Worm (Caenorhabditis elegans) whole organism, early embryonic: ENCODE results near the gene srh-32.

ENCODE experiments used
- B0310.2 ChIP-seq: sonication (generic microtip); optimal IDR thresholded peaks from 2 replicates; lab custom pipeline; 2016; ENCODE audit warnings: mild to moderate bottlenecking, missing genetic modification characterization, missing compliant biosample characterization
- F13C5.2 ChIP-seq: sonication (generic microtip); optimal IDR thresholded peaks from 2 replicates; lab custom pipeline; 2017; ENCODE audit warnings: mild to moderate bottlenecking, missing genetic modification characterization, inconsistent platforms, missing compliant biosample characterization
- aly-1 ChIP-seq: sonication (generic microtip); optimal IDR thresholded peaks from 2 replicates; lab custom pipeline; 2016; ENCODE audit warnings: missing genetic modification characterization, missing compliant biosample characterization
- ama-1 ChIP-seq: fragments of 150-350 bp; optimal IDR thresholded peaks from 2 replicates; lab custom pipeline; 2014
- ceh-13 ChIP-seq: fragments of 200-800 bp; sonication (Bioruptor generic); optimal IDR thresholded peaks from 2 replicates; lab custom pipeline; 2018; ENCODE audit warnings: mild to moderate bottlenecking, missing genetic modification characterization, missing compliant biosample characterization
- ceh-36 ChIP-seq: sonication (generic microtip); optimal IDR thresholded peaks from 2 replicates; lab custom pipeline; 2016; ENCODE audit warnings: missing genetic modification characterization, inconsistent platforms, missing compliant biosample characterization
- ets-7 ChIP-seq: sonication (generic microtip); optimal IDR thresholded peaks from 2 replicates; lab custom pipeline; 2016; ENCODE audit warnings: missing genotype, missing genetic modification characterization, missing compliant biosample characterization
- flt-1 ChIP-seq: fragments of 200-800 bp; sonication (Bioruptor generic); IDR thresholded peaks from 2 replicates; pipeline ENCODE4 v1.3.6; 2022; ENCODE audit warnings: missing genetic modification characterization, missing compliant biosample characterization
- hmbx-1 ChIP-seq: sonication (generic microtip); optimal IDR thresholded peaks from 2 replicates; lab custom pipeline; 2016; ENCODE audit warnings: mild to moderate bottlenecking, missing genetic modification characterization, missing compliant biosample characterization
- hmg-4 ChIP-seq: fragments of 200-800 bp; sonication (Bioruptor generic); optimal IDR thresholded peaks from 2 replicates; lab custom pipeline; 2018; ENCODE audit warnings: mild to moderate bottlenecking, missing genetic modification characterization, missing compliant biosample characterization
- hnd-1 ChIP-seq: sonication (generic microtip); optimal IDR thresholded peaks from 2 replicates; lab custom pipeline; 2016; ENCODE audit warnings: missing genetic modification characterization, missing compliant biosample characterization
- pes-1 ChIP-seq: fragments of 200-800 bp; sonication (Bioruptor generic); IDR thresholded peaks from 2 replicates; pipeline ENCODE4 v1.3.6; 2022; ENCODE audit warnings: missing genetic modification reagents, missing genetic modification characterization, missing compliant biosample characterization
- scrt-1 ChIP-seq: fragments of 200-800 bp; sonication (Bioruptor generic); IDR thresholded peaks from 2 replicates; pipeline ENCODE4 v1.3.6; 2022; ENCODE audit warnings: missing genetic modification characterization, missing compliant biosample characterization
- sea-1 ChIP-seq: fragments of 200-800 bp; sonication (Bioruptor generic); conservative IDR thresholded peaks from 2 replicates; pipeline ENCODE4 v1.3.6; 2022; ENCODE audit warnings: missing genetic modification characterization, missing compliant biosample characterization
- tbx-11 ChIP-seq: fragments of 200-800 bp; sonication (Bioruptor generic); IDR thresholded peaks from 2 replicates; pipeline ENCODE4 v1.3.6; 2022; ENCODE audit warnings: missing genetic modification characterization, missing compliant biosample characterization
- tbx-37 ChIP-seq: fragments of 200-800 bp; sonication (Bioruptor generic); conservative IDR thresholded peaks from 2 replicates; pipeline ENCODE4 v1.3.6; 2022; ENCODE audit warnings: missing genetic modification reagents, missing genetic modification characterization, missing compliant biosample characterization
- tra-4 ChIP-seq: sonication (generic microtip); optimal IDR thresholded peaks from 2 replicates; lab custom pipeline; 2017; ENCODE audit warnings: missing genetic modification characterization, missing compliant biosample characterization

srh-32 gene

DNA sequence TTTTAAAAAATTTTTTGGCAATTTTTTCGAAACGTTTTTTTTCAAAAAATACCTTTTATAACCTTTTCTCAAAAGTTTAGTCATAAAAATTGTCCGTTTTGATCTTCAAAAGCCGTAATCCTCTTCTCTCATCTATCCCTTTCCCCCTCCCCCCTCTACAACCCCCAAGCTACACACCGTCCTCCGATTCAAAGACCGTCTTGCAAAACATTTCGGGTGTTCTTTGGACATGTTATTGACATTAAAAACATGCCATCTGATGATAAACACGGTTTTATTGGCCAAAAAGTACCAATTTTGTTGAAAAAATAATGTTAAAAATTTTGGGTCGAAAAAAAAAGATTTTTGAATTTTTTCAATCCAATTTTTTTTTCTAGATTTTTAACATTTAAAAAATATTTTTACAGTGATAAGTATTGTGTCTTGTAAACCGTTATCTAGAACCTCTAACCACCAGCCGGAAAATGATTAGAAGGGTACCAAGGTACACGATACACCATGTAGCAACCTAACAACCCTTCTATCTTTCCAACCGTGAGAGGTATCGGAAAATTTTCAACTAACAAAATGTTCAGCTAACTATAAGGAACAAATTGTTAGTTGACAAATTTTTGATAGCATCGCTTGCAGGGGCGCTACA lies 22.2 kb downstream of the srh-32 start:
- no peak for TF ChIP-seq ceh-36 (tag; lab: Kevin White, UChicago)
- TF ChIP-seq ceh-13 (GFP tag; lab: Kevin White, UChicago): no peak
- no peak for TF ChIP-seq sea-1 (GFP tag; lab: Robert Waterston, UW)

DNA sequence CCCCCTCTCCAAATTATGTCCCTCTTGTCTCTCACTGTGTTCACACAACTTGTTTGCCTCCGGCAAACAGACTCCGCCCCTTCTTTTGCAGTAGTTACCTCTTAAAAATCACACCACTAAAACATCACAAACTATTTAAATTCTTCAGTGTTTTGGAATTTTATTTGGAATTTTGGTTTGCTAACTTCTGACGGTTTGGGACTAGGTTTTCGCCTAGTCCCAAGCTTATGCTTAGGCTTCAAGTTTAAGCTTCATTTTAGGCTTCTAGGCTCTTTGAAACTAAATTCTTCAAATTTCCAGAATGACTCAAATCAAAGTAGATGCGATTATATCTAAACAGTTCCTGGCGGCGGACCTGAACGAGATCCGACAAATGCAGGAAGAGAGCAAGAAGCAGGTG lies 23.7 kb downstream of the srh-32 start, which contains the start of gene fat-5:
Gene fat-5, plus strand, starts transcription at position 301 of the 400 bp plus-strand sequence.
- TF ChIP-seq ets-7 (tag; lab: Kevin White, UChicago) (no peak), tbx-11 (GFP tag; lab: Robert Waterston, UW) (no peak), tbx-37 (no peak), sea-1 (GFP tag; lab: Robert Waterston, UW) (no peak), ceh-13 (GFP tag; lab: Kevin White, UChicago) (no peak), ama-1 (lab: Kevin White, UChicago) (no peak), flt-1 (GFP tag; lab: Robert Waterston, UW) (no peak), hnd-1 (tag; lab: Kevin White, UChicago) (no peak), B0310.2 (tag; lab: Kevin White, UChicago) (no peak), aly-1 (tag; lab: Kevin White, UChicago) (no peak), scrt-1 (GFP tag; lab: Robert Waterston, UW) (no peak), pes-1 (GFP tag; lab: Robert Waterston, UW) (no peak), hmg-4 (GFP tag; lab: Kevin White, UChicago) (no peak), F13C5.2 (tag; lab: Kevin White, UChicago) (no peak), ceh-36 (tag; lab: Kevin White, UChicago) (no peak), hmbx-1 (tag; lab: Kevin White, UChicago) (no peak), tra-4 (tag; lab: Kevin White, UChicago) (no peak)

DNA sequence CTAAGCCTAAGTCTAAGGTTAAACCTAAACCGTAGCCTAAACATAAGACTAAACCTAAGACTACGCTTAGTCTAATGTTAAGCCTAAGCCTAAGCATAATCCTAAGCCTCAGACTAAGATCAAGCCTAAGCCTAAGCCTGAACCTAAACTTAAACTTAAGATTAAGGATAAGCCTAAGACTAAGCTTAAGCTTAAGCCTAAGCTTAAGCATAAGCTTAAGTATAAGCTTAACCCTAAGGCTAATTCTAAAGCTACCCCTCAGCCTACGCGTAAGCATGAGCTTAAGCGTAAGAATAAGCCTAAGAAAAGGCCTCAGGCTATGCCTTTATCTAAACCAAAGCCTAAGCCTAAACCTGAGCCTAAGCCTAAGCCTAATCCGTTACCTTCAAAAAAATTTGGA lies 27.3 kb downstream of the srh-32 start:
- peak; percentile 69 for TF ChIP-seq ceh-36 (tag; lab: Kevin White, UChicago)
- TF ChIP-seq tbx-37: no peak
- no peak for TF ChIP-seq ceh-13 (GFP tag; lab: Kevin White, UChicago)

DNA sequence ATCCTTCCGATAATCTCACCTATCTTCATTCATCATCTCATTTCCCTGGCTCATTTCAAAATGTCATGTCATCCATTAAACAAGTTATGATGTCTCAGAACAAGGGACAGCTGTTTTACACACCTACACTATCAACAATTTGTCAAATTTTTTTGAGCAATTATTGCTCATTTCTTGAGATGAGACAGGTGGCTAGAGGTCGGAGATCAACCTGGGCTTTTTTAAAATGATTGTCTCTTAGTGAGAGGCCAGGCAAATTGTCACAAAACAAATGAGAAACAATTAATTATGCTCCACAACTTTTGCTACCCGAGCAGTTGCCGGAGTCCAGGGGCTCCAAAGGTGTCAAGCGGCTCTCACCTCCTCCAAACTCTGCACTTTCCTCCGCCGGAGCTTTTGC lies 27.7 kb downstream of the srh-32 start:
- TF ChIP-seq pes-1 (GFP tag; lab: Robert Waterston, UW) (no peak), tra-4 (tag; lab: Kevin White, UChicago) (no peak), tbx-37 (no peak), hmg-4 (GFP tag; lab: Kevin White, UChicago) (no peak)

DNA sequence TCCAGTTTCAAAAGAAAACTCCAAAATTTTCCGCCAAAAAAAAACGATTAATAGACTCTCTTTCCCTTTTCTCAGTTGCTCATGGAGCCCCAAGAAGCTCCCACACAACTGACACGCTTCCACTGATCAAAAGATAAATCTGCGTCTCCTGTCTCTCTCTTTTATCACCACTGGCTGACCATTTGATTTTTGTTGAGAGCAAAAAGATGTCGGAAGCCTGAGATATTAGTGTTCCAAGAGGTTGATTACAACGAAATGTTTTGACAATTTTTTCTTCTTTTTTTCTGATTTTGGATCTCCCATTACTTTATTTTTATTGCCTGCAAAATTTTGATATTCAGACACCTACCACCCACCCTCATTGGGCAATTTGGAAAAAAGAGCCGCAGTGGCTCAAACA lies 31.5 kb downstream of the srh-32 start, which contains the start of gene twk-42:
Gene twk-42, minus strand, starts transcription at position 101 of the 400 bp plus-strand sequence.
- TF ChIP-seq B0310.2 (tag; lab: Kevin White, UChicago) (no peak), ceh-36 (tag; lab: Kevin White, UChicago) (no peak)

DNA sequence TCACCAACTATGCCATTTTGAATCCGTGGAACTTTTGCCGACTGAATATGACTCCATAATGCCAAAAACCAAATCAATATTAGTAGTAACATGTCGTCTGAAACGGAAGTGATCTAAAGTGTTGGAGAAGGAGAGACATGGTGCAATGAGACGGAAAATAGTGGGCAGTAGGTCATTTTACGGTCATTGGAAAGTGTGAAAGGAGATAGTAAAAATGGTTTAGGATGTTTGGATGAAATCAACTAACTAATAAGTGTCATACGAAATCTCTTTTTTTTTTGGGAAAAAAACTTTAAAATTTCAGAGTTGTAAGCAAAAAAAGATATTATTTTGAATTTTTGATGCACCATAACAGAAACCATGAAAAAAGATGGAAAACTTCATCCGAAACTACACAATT lies 38.8 kb downstream of the srh-32 start, which contains the start of gene cutl-4:
Gene cutl-4, minus strand, starts transcription at position 101 of the 400 bp plus-strand sequence.
- TF ChIP-seq tbx-37 (no peak), F13C5.2 (tag; lab: Kevin White, UChicago) (no peak), hnd-1 (tag; lab: Kevin White, UChicago) (no peak), pes-1 (GFP tag; lab: Robert Waterston, UW) (no peak), aly-1 (tag; lab: Kevin White, UChicago) (no peak), ceh-13 (GFP tag; lab: Kevin White, UChicago) (no peak), flt-1 (GFP tag; lab: Robert Waterston, UW) (no peak), hmbx-1 (tag; lab: Kevin White, UChicago) (no peak), tra-4 (tag; lab: Kevin White, UChicago) (no peak), ceh-36 (tag; lab: Kevin White, UChicago) (no peak), hmg-4 (GFP tag; lab: Kevin White, UChicago) (no peak), tbx-11 (GFP tag; lab: Robert Waterston, UW) (no peak)

DNA sequence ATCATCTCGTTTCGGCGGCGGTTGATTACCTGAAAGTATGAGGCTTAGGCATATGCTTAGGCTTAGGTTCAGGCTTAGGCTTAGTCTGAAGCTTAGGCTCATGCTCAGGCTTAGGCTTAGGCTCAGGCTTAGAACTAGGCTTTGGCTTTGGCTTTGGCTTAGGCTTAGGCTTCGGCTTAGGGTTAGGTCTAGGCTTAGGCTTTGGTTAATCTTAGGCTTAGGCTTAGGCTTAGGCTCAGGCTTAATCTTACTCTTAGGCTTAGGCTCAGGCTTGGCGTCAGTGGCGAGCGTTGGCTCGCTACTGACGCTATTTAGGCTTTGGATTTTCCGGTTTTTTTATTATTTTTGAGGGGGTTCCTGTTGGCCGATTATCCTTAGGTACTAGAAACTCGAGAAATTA lies 42.8 kb downstream of the srh-32 start:
- no peak for TF ChIP-seq tbx-11 (GFP tag; lab: Robert Waterston, UW)
- no peak for TF ChIP-seq hmg-4 (GFP tag; lab: Kevin White, UChicago)
- TF ChIP-seq ceh-13 (GFP tag; lab: Kevin White, UChicago): no peak
- TF ChIP-seq hmbx-1 (tag; lab: Kevin White, UChicago): no peak
- TF ChIP-seq ama-1 (lab: Kevin White, UChicago): no peak
- TF ChIP-seq ceh-36 (tag; lab: Kevin White, UChicago): peak; percentile 71

DNA sequence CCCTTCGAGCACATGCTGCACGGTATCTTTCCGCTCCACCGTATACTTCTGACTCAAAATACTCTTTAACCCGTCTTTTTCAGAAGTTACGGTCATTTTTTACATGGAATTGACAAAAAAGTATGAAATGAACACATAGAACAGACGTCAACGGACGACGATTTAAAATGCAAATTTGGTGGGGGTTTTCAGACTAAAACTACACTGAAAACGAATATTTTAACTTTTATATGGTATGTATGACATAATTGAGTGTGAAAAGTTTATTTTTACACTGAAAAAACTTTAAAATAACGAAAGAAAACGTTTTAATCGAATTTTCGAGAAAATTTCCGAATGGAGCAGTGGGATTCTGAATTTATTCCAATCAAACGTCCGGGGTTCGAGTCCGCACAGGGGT lies 45.9 kb downstream of the srh-32 start, which contains the start of gene twk-36:
Gene twk-36, minus strand, starts transcription at position 101 of the 400 bp plus-strand sequence.
- TF ChIP-seq sea-1 (GFP tag; lab: Robert Waterston, UW): no peak
- no peak for TF ChIP-seq ets-7 (tag; lab: Kevin White, UChicago)
- no peak for TF ChIP-seq ceh-36 (tag; lab: Kevin White, UChicago)
- TF ChIP-seq B0310.2 (tag; lab: Kevin White, UChicago): no peak
- TF ChIP-seq scrt-1 (GFP tag; lab: Robert Waterston, UW): no peak
- no peak for TF ChIP-seq flt-1 (GFP tag; lab: Robert Waterston, UW)
- TF ChIP-seq tra-4 (tag; lab: Kevin White, UChicago): no peak
- TF ChIP-seq hmg-4 (GFP tag; lab: Kevin White, UChicago): no peak
- TF ChIP-seq ceh-13 (GFP tag; lab: Kevin White, UChicago): no peak
- TF ChIP-seq tbx-11 (GFP tag; lab: Robert Waterston, UW): no peak
- TF ChIP-seq hnd-1 (tag; lab: Kevin White, UChicago): no peak
